Fruit fly (Drosophila melanogaster): Measurements from ENCODE around the gene Hrb87F.

Gene Hrb87F

dm6 chr3R:13676137-13677086 lies 16.1 kb upstream of the Hrb87F start, which contains the start of the genes Lkb1 and CG9588:
Lkb1 (plus strand) TSS chr3R:13676549.
CG9588 (minus strand) TSS chr3R:13676681.
- peak; percentile 77 for TF ChIP-seq CG15336 (GFP tag; IDR thresholded peaks at IDR 0.05)
- peak; percentile 69 for TF ChIP-seq acj6 (GFP tag; optimal IDR thresholded peaks at IDR 0.05)
- TF ChIP-seq Eip78C (GFP tag), result peak; percentile 88
- peak; percentile 81 for TF ChIP-seq Eip75B (GFP tag; optimal IDR thresholded peaks at IDR 0.05)
- TF ChIP-seq fd85E (GFP tag; optimal IDR thresholded peaks at IDR 0.05), result no peak
- TF ChIP-seq pdm3 (GFP tag; optimal IDR thresholded peaks at IDR 0.05), result peak; percentile 79
- TF ChIP-seq CG3919 (GFP tag; optimal IDR thresholded peaks at IDR 0.05), result peak; percentile 82
- peak; percentile 62 for TF ChIP-seq CG11902 (GFP tag; optimal IDR thresholded peaks at IDR 0.05)
- TF ChIP-seq Sox14 (GFP tag; optimal IDR thresholded peaks at IDR 0.05), result peak; percentile 78
- TF ChIP-seq CG8119 (GFP tag; IDR thresholded peaks at IDR 0.05), result peak; percentile 75
- TF ChIP-seq eg (GFP tag; IDR thresholded peaks at IDR 0.05), result peak; percentile 92
- TF ChIP-seq CG6792 (GFP tag; optimal IDR thresholded peaks at IDR 0.05), result peak; percentile 68
- peak; percentile 41 for TF ChIP-seq CG6808 (GFP tag; optimal IDR thresholded peaks at IDR 0.05)
- TF ChIP-seq dac (GFP tag; optimal IDR thresholded peaks at IDR 0.05), result peak; percentile 63
- TF ChIP-seq Hr4 (GFP tag; optimal IDR thresholded peaks at IDR 0.05), result peak; percentile 88
- no peak for TF ChIP-seq CG10631 (GFP tag; optimal IDR thresholded peaks at IDR 0.05)
- TF ChIP-seq Sox15 (GFP tag; optimal IDR thresholded peaks at IDR 0.05), result peak; percentile 62
- peak; percentile 83 for TF ChIP-seq esn (GFP tag; optimal IDR thresholded peaks at IDR 0.05)
- TF ChIP-seq Smox (GFP tag; optimal IDR thresholded peaks at IDR 0.05), result no peak
- TF ChIP-seq spab (GFP tag; optimal IDR thresholded peaks at IDR 0.05), result peak; percentile 60
- TF ChIP-seq fkh (GFP tag; optimal IDR thresholded peaks at IDR 0.05), result no peak
- TF ChIP-seq CG10669 (GFP tag; optimal IDR thresholded peaks at IDR 0.05), result peak; percentile 73
- TF ChIP-seq Met (GFP tag; optimal IDR thresholded peaks at IDR 0.05), result no peak
- peak; percentile 59 for TF ChIP-seq CG3032 (tag; optimal IDR thresholded peaks at IDR 0.05)
- TF ChIP-seq Blimp-1 (GFP tag; optimal IDR thresholded peaks at IDR 0.05), result peak; percentile 13
- TF ChIP-seq lz (GFP tag; optimal IDR thresholded peaks at IDR 0.05), result peak; percentile 79
- no peak for TF ChIP-seq OdsH (GFP tag; optimal IDR thresholded peaks at IDR 0.05)
- peak; percentile 79 for TF ChIP-seq CG11294 (GFP tag; IDR thresholded peaks at IDR 0.05)
- TF ChIP-seq Hr39 (GFP tag; optimal IDR thresholded peaks at IDR 0.05), result peak; percentile 85
- TF ChIP-seq CG6276 (GFP tag; optimal IDR thresholded peaks at IDR 0.05), result peak; percentile 10
- no peak for TF ChIP-seq CG9139 (GFP tag; optimal IDR thresholded peaks at IDR 0.05)
- peak; percentile 19 to 51 for TF ChIP-seq ss (GFP tag; optimal IDR thresholded peaks at IDR 0.05)
- TF ChIP-seq svp (GFP tag), result peak; percentile 84
- TF ChIP-seq Hr38 (GFP tag; optimal IDR thresholded peaks at IDR 0.05), result no peak
- TF ChIP-seq CG7368 (GFP tag; optimal IDR thresholded peaks at IDR 0.05), result peak; percentile 76
- peak; percentile 61 for TF ChIP-seq CG34406 (GFP tag; optimal IDR thresholded peaks at IDR 0.05)
- no peak for TF ChIP-seq CG16779 (tag; optimal IDR thresholded peaks at IDR 0.05)
- peak; percentile 6 for TF ChIP-seq CG6854 (GFP tag; optimal IDR thresholded peaks at IDR 0.05)
- TF ChIP-seq net (GFP tag; optimal IDR thresholded peaks at IDR 0.05), result peak; percentile 69
- TF ChIP-seq cyc (GFP tag; optimal IDR thresholded peaks at IDR 0.05), result peak; percentile 77
- TF ChIP-seq CG1621 (tag; optimal IDR thresholded peaks at IDR 0.05), result peak; percentile 85
- TF ChIP-seq CG8319 (GFP tag; optimal IDR thresholded peaks at IDR 0.05), result peak; percentile 68
- TF ChIP-seq CG4318 (GFP tag; optimal IDR thresholded peaks at IDR 0.05), result no peak
- no peak for TF ChIP-seq Eip93F (GFP tag; optimal IDR thresholded peaks at IDR 0.05)
- peak; percentile 61 for TF ChIP-seq CG8632 (GFP tag; optimal IDR thresholded peaks at IDR 0.05)
- peak; percentile 19 for TF ChIP-seq CG11762 (GFP tag; optimal IDR thresholded peaks at IDR 0.05; ENCODE audit: insufficient read depth)
- TF ChIP-seq Ets96B (tag; optimal IDR thresholded peaks at IDR 0.05), result peak; percentile 40
- TF ChIP-seq CG31627 (GFP tag; optimal IDR thresholded peaks at IDR 0.05), result peak; percentile 85
- peak; percentile 30 for TF ChIP-seq Lpt (GFP tag; optimal IDR thresholded peaks at IDR 0.05)
- peak; percentile 78 for TF ChIP-seq topi (GFP tag; optimal IDR thresholded peaks at IDR 0.05)

Data from whole organism, prepupa.